Worm (Caenorhabditis elegans) whole organism, L2 larva: Measurements from ENCODE around the gene srd-54.

Source experiments
- C34F6.9 ChIP-seq: fragments of 150-350 bp; optimal IDR thresholded peaks from 2 replicates; lab custom pipeline; 2014; ENCODE audit warnings: missing biosample characterization, missing genetic modification characterization
- F13H6.1 ChIP-seq: sonication (generic microtip); optimal IDR thresholded peaks from 2 replicates; lab custom pipeline; 2016; ENCODE audit warnings: missing genetic modification characterization, missing compliant biosample characterization
- R02D3.7 ChIP-seq: fragments of 150-350 bp; optimal IDR thresholded peaks from 2 replicates; lab custom pipeline; 2014; ENCODE audit warnings: missing biosample characterization, missing genetic modification characterization
- Y55F3AM.14 ChIP-seq: fragments of 200-800 bp; sonication (Bioruptor generic); optimal IDR thresholded peaks from 2 replicates; lab custom pipeline; 2018; ENCODE audit warnings: mild to moderate bottlenecking, missing genetic modification characterization, missing compliant biosample characterization
- alr-1 ChIP-seq: fragments of 150-350 bp; optimal IDR thresholded peaks from 2 replicates; lab custom pipeline; 2014; ENCODE audit warnings: missing biosample characterization, missing genetic modification characterization
- aly-2 ChIP-seq: fragments of 150-350 bp; optimal IDR thresholded peaks from 2 replicates; lab custom pipeline; 2014; ENCODE audit warnings: missing biosample characterization, missing genetic modification characterization
- ama-1 ChIP-seq: fragments of 150-350 bp; optimal IDR thresholded peaks from 2 replicates; lab custom pipeline; 2018; ENCODE audit warnings: inconsistent platforms
- blmp-1 ChIP-seq: sonication (generic microtip); optimal IDR thresholded peaks from 2 replicates; lab custom pipeline; 2017; ENCODE audit warnings: missing genetic modification characterization, mild to moderate bottlenecking, missing compliant biosample characterization, antibody characterized with exemption, moderate library complexity; ENCODE audit not compliant: insufficient read depth
- ceh-82 ChIP-seq: fragments of 150-350 bp; optimal IDR thresholded peaks from 2 replicates; lab custom pipeline; 2014; ENCODE audit warnings: missing biosample characterization, missing genetic modification characterization
- crh-2 ChIP-seq: sonication (generic microtip); optimal IDR thresholded peaks from 2 replicates; lab custom pipeline; 2017; ENCODE audit warnings: missing biosample characterization, missing genetic modification characterization
- dmd-4 ChIP-seq: sonication (generic microtip); optimal IDR thresholded peaks from 2 replicates; lab custom pipeline; 2017; ENCODE audit warnings: missing biosample characterization, missing genetic modification characterization
- egl-27 ChIP-seq: sonication (generic microtip); optimal IDR thresholded peaks from 3 replicates; lab custom pipeline; 2017; ENCODE audit warnings: missing biosample characterization, missing genetic modification reagents, missing genetic modification characterization
- elt-1 ChIP-seq: fragments of 150-350 bp; optimal IDR thresholded peaks from 2 replicates; lab custom pipeline; 2014; ENCODE audit warnings: missing biosample characterization, missing genetic modification characterization
- elt-3 ChIP-seq: sonication (generic microtip); optimal IDR thresholded peaks from 2 replicates; lab custom pipeline; 2017; ENCODE audit warnings: missing biosample characterization, missing genetic modification characterization
- lin-11 ChIP-seq: fragments of 150-350 bp; sonication (generic microtip); optimal IDR thresholded peaks from 2 replicates; lab custom pipeline; 2014; ENCODE audit warnings: missing biosample characterization, missing genetic modification characterization, inconsistent platforms, mixed read lengths
- lin-13 ChIP-seq: fragments of 150-350 bp; optimal IDR thresholded peaks from 2 replicates; lab custom pipeline; 2014; ENCODE audit warnings: missing biosample characterization, missing genetic modification reagents, missing genetic modification characterization
- lin-39 ChIP-seq: fragments of 150-350 bp; optimal IDR thresholded peaks from 2 replicates; lab custom pipeline; 2014; ENCODE audit warnings: missing biosample characterization, missing genetic modification reagents, missing genetic modification characterization
- lsy-2 ChIP-seq, 2 experiments: fragments of 150-350 bp in 1 of 2; sonication (generic microtip) in 1 of 2; optimal IDR thresholded peaks; 2 replicates each; lab custom pipeline; 2014 to 2017; ENCODE audit warnings: missing biosample characterization in 2 of 2, missing genetic modification characterization in 2 of 2
- mab-5 ChIP-seq: fragments of 150-350 bp; optimal IDR thresholded peaks from 2 replicates; lab custom pipeline; 2014; ENCODE audit warnings: missing biosample characterization, missing genetic modification characterization
- mdl-1 ChIP-seq, 2 experiments: fragments of 150-350 bp in 1 of 2; sonication (generic microtip) in 1 of 2; optimal IDR thresholded peaks; 2 replicates each; lab custom pipeline; 2017; ENCODE audit warnings: missing biosample characterization in 2 of 2, missing genetic modification characterization in 2 of 2
- nhr-11 ChIP-seq: fragments of 150-350 bp; optimal IDR thresholded peaks from 2 replicates; lab custom pipeline; 2014; ENCODE audit warnings: missing biosample characterization, missing genetic modification characterization
- nhr-12 ChIP-seq: fragments of 150-350 bp; optimal IDR thresholded peaks from 2 replicates; lab custom pipeline; 2014; ENCODE audit warnings: missing biosample characterization, missing genetic modification characterization
- nhr-129 ChIP-seq: fragments of 150-350 bp; optimal IDR thresholded peaks from 2 replicates; lab custom pipeline; 2014; ENCODE audit warnings: missing biosample characterization, missing genetic modification characterization
- nhr-237 ChIP-seq: fragments of 150-350 bp; optimal IDR thresholded peaks from 2 replicates; lab custom pipeline; 2014; ENCODE audit warnings: missing biosample characterization, missing genetic modification characterization
- nhr-25 ChIP-seq: fragments of 150-350 bp; sonication (generic microtip); optimal IDR thresholded peaks from 3 replicates; lab custom pipeline; 2014; ENCODE audit warnings: missing biosample characterization, missing genetic modification characterization
- nhr-6 ChIP-seq: fragments of 150-350 bp; optimal IDR thresholded peaks from 2 replicates; lab custom pipeline; 2014; ENCODE audit warnings: missing biosample characterization, missing genetic modification characterization
- peb-1 ChIP-seq: fragments of 150-350 bp; optimal IDR thresholded peaks from 2 replicates; lab custom pipeline; 2014; ENCODE audit warnings: missing biosample characterization, missing genetic modification characterization
- sem-4 ChIP-seq: fragments of 150-350 bp; optimal IDR thresholded peaks from 2 replicates; lab custom pipeline; 2014; ENCODE audit warnings: missing biosample characterization, missing genetic modification reagents, missing genetic modification characterization
- skn-1 ChIP-seq: sonication (generic microtip); optimal IDR thresholded peaks from 2 replicates; lab custom pipeline; 2017; ENCODE audit warnings: missing biosample characterization, missing genetic modification characterization
- sma-9 ChIP-seq, 2 experiments: fragments of 150-350 bp in 1 of 2; sonication (generic microtip) in 1 of 2; optimal IDR thresholded peaks; 2 replicates each; lab custom pipeline; 2014 to 2016; ENCODE audit warnings: missing genetic modification characterization in 2 of 2, mild to moderate bottlenecking in 1 of 2, missing biosample characterization in 1 of 2, missing compliant biosample characterization in 1 of 2, missing genetic modification reagents in 1 of 2, moderate library complexity in 1 of 2
- unc-62 ChIP-seq: fragments of 150-350 bp; optimal IDR thresholded peaks from 2 replicates; lab custom pipeline; 2014; ENCODE audit warnings: missing biosample characterization, missing genetic modification reagents, missing genetic modification characterization
- zag-1 ChIP-seq: fragments of 150-350 bp; optimal IDR thresholded peaks from 2 replicates; lab custom pipeline; 2014; ENCODE audit warnings: missing biosample characterization, missing genetic modification characterization
- ztf-1 ChIP-seq: fragments of 200-800 bp; sonication (Bioruptor generic); conservative IDR thresholded peaks from 2 replicates; pipeline ENCODE4 v1.3.6; 2022; ENCODE audit warnings: missing genetic modification characterization, missing compliant biosample characterization
- ztf-4 ChIP-seq: fragments of 150-350 bp; optimal IDR thresholded peaks from 2 replicates; lab custom pipeline; 2014; ENCODE audit warnings: missing biosample characterization, missing genetic modification characterization

srd-54 gene

ce11 chrII:7402625-7403024 lies 29.8 kb upstream of the srd-54 start, which contains the start of gene nas-7:
Gene nas-7 (minus strand): TSS chrII:7402725.
- TF ChIP-seq egl-27 (tag; lab: Kevin White, UChicago), result no peak
- no peak for TF ChIP-seq aly-2 (tag; lab: Kevin White, UChicago)

- peak; percentile 94 for TF ChIP-seq nhr-25 (tag; lab: Kevin White, UChicago)
- TF ChIP-seq blmp-1, result peak; percentile 86
- TF ChIP-seq lsy-2 (tag; optimal IDR thresholded peaks at IDR 0.05; lab: Kevin White, UChicago), result no peak
- TF ChIP-seq sem-4, result no peak
- TF ChIP-seq F13H6.1 (tag; lab: Kevin White, UChicago), result peak; percentile 3
Observed at ce11 chrII:7404001-7404400, 28.4 kb upstream of the srd-54 start.

ce11 chrII:7405262-7405661 lies 27.2 kb upstream of the srd-54 start:
- TF ChIP-seq elt-1 (tag; lab: Kevin White, UChicago) (no peak), peb-1 (peak; percentile 75), unc-62 (GFP tag; lab: Kevin White, UChicago) (no peak), lin-11 (tag; lab: Kevin White, UChicago) (no peak), sma-9 (GFP tag; optimal IDR thresholded peaks at IDR 0.05; lab: Kevin White, UChicago) (peak; percentile 6), sma-9 (tag; optimal IDR thresholded peaks at IDR 0.05; lab: Kevin White, UChicago) (no peak), egl-27 (tag; lab: Kevin White, UChicago) (peak; percentile 45), nhr-25 (tag; lab: Kevin White, UChicago) (peak; percentile 70), blmp-1 (peak; percentile 99), ama-1 (no peak), sem-4 (peak; percentile 28), nhr-12 (tag; lab: Kevin White, UChicago) (no peak)
- TF ChIP-seq, all 48 proteins: peak for 6

ce11 chrII:7406438-7406837 lies 26.0 kb upstream of the srd-54 start:
- TF ChIP-seq peb-1 (peak; percentile 60), zag-1 (tag; lab: Kevin White, UChicago) (no peak)

- no peak for TF ChIP-seq ztf-1
- TF ChIP-seq ztf-4 (tag; lab: Kevin White, UChicago), result no peak
- no peak for TF ChIP-seq F13H6.1 (tag; lab: Kevin White, UChicago)
- no peak for TF ChIP-seq nhr-11 (tag; lab: Kevin White, UChicago)
- TF ChIP-seq nhr-237 (tag; lab: Kevin White, UChicago), result no peak
- no peak for TF ChIP-seq ceh-82 (tag; lab: Kevin White, UChicago)
- TF ChIP-seq lin-39 (tag; lab: Kevin White, UChicago), result no peak
- TF ChIP-seq nhr-129, result no peak
- TF ChIP-seq C34F6.9, result no peak
- no peak for TF ChIP-seq nhr-25 (tag; lab: Kevin White, UChicago)
- TF ChIP-seq mab-5 (tag; lab: Kevin White, UChicago), result no peak
- TF ChIP-seq alr-1 (tag; lab: Kevin White, UChicago), result no peak
- TF ChIP-seq ama-1, result no peak
- no peak for TF ChIP-seq elt-3 (tag; lab: Kevin White, UChicago)
Observed at ce11 chrII:7408192-7408591, 24.2 kb upstream of the srd-54 start, which contains the start of gene srd-55. Gene srd-55 (plus strand): TSS chrII:7408492.

- TF ChIP-seq lin-13 (no peak), crh-2 (tag; lab: Kevin White, UChicago) (no peak), Y55F3AM.14 (no peak), nhr-6 (tag; lab: Kevin White, UChicago) (no peak), lsy-2 (tag; optimal IDR thresholded peaks at IDR 0.05; lab: Kevin White, UChicago) (no peak), nhr-129 (no peak), R02D3.7 (tag; lab: Kevin White, UChicago) (no peak), blmp-1 (no peak), mab-5 (tag; lab: Kevin White, UChicago) (no peak), unc-62 (GFP tag; lab: Kevin White, UChicago) (no peak), dmd-4 (no peak), mdl-1 (tag; optimal IDR thresholded peaks at IDR 0.05; lab: Kevin White, UChicago) (no peak), skn-1 (tag; lab: Kevin White, UChicago) (no peak)
- TF ChIP-seq, all 48 proteins: peak for 0
Observed at ce11 chrII:7411930-7412329, 20.5 kb upstream of the srd-54 start, which contains the start of gene K02A2.5. Gene K02A2.5 (minus strand): TSS chrII:7412030.
